Fruit fly (Drosophila melanogaster) whole organism, embryonic: ENCODE measurements around the gene CG14628.

ENCODE experiments used
- Asciz ChIP-seq: fragments of 200-800 bp; sonication (Bioruptor generic); optimal IDR thresholded peaks from 2 replicates; lab custom pipeline; 2017; ENCODE audit warnings: missing biosample characterization, mild to moderate bottlenecking, missing genetic modification characterization, missing genetic modification reagents
- Atf3 ChIP-seq: fragments of 200-800 bp; sonication (Bioruptor generic); optimal IDR thresholded peaks from 3 replicates; lab custom pipeline; 2016; ENCODE audit warnings: missing biosample characterization, missing genetic modification characterization
- Awh ChIP-seq: fragments of 200-800 bp; sonication (Bioruptor generic); IDR thresholded peaks from 2 replicates; pipeline ENCODE4, ENCODE4 v1.3.6; 2022; ENCODE audit warnings: missing biosample characterization, missing genetic modification characterization
- C15 ChIP-seq: fragments of 200-800 bp; sonication (Bioruptor generic); IDR thresholded peaks from 3 replicates; pipeline ENCODE4 v1.3.6; 2022; ENCODE audit warnings: missing biosample characterization, missing genetic modification characterization
- CG10274 ChIP-seq: fragments of 200-800 bp; sonication (Bioruptor generic); optimal IDR thresholded peaks from 3 replicates; lab custom pipeline; 2017; ENCODE audit warnings: missing biosample characterization, mild to moderate bottlenecking, missing genetic modification characterization
- CG10654 ChIP-seq: fragments of 200-800 bp; sonication (Bioruptor generic); optimal IDR thresholded peaks from 2 replicates; lab custom pipeline; 2016; ENCODE audit warnings: missing biosample characterization, missing genetic modification characterization
- CG11247 ChIP-seq: fragments of 200-800 bp; sonication (Bioruptor generic); IDR thresholded peaks from 2 replicates; pipeline ENCODE4 v1.3.6; 2022; ENCODE audit warnings: missing biosample characterization, missing genetic modification characterization
- CG13287 ChIP-seq: fragments of 200-800 bp; sonication (Bioruptor generic); IDR thresholded peaks from 2 replicates; pipeline ENCODE4 v1.3.6; 2022; ENCODE audit warnings: missing biosample characterization, missing genetic modification characterization; ENCODE audit not compliant: partially characterized antibody
- CG15696 ChIP-seq: fragments of 200-800 bp; sonication (Bioruptor generic); optimal IDR thresholded peaks from 2 replicates; lab custom pipeline; 2019; ENCODE audit warnings: missing biosample characterization, mild to moderate bottlenecking, missing genetic modification characterization, moderate library complexity
- CG16779 ChIP-seq: fragments of 200-800 bp; sonication (Bioruptor generic); IDR thresholded peaks from 2 replicates; pipeline ENCODE4 v1.3.6; 2022; ENCODE audit warnings: missing biosample characterization, missing genetic modification characterization
- CG17385 ChIP-seq: fragments of 200-800 bp; sonication (Bioruptor generic); optimal IDR thresholded peaks from 3 replicates; lab custom pipeline; 2018; ENCODE audit warnings: missing biosample characterization, mild to moderate bottlenecking, missing genetic modification characterization
- CG2116 ChIP-seq: fragments of 200-800 bp; sonication (Bioruptor generic); optimal IDR thresholded peaks from 3 replicates; lab custom pipeline; 2018; ENCODE audit warnings: missing biosample characterization, mild to moderate bottlenecking, missing genetic modification characterization
- CG2889 ChIP-seq: fragments of 200-800 bp; sonication (Bioruptor generic); IDR thresholded peaks from 3 replicates; pipeline ENCODE4 v1.3.6; 2022; ENCODE audit warnings: missing biosample characterization, missing genetic modification characterization
- CG3407 ChIP-seq: fragments of 200-800 bp; sonication (Bioruptor generic); optimal IDR thresholded peaks from 2 replicates; lab custom pipeline; 2018; ENCODE audit warnings: missing biosample characterization, mild to moderate bottlenecking, missing genetic modification characterization
- CG34376 ChIP-seq: fragments of 200-800 bp; sonication (Bioruptor generic); optimal IDR thresholded peaks from 2 replicates; lab custom pipeline; 2018; ENCODE audit warnings: missing biosample characterization, mild to moderate bottlenecking, missing genetic modification characterization
- CG34422 ChIP-seq: fragments of 200-800 bp; sonication (Bioruptor generic); IDR thresholded peaks from 3 replicates; pipeline ENCODE4 v1.3.6; 2022; ENCODE audit warnings: missing biosample characterization, missing genetic modification characterization
- D19A ChIP-seq: fragments of 200-800 bp; optimal IDR thresholded peaks from 3 replicates; lab custom pipeline; 2019; ENCODE audit warnings: missing biosample characterization, mild to moderate bottlenecking, missing genetic modification characterization, moderate library complexity
- Dip3 ChIP-seq: fragments of 200-800 bp; sonication (Bioruptor generic); optimal IDR thresholded peaks from 3 replicates; lab custom pipeline; 2016; ENCODE audit warnings: missing biosample characterization, missing genetic modification characterization
- Doc3 ChIP-seq: fragments of 200-800 bp; sonication (Bioruptor generic); IDR thresholded peaks from 3 replicates; pipeline ENCODE4 v1.3.6; 2022; ENCODE audit warnings: missing biosample characterization, missing genetic modification characterization; ENCODE audit not compliant: partially characterized antibody
- Hr51 ChIP-seq, 2 experiments: fragments of 200-800 bp; sonication (Bioruptor generic); optimal IDR thresholded peaks; 2 replicates in 1 of 2; 3 replicates in 1 of 2; lab custom pipeline; 2016 to 2018; ENCODE audit warnings: missing biosample characterization in 2 of 2, missing genetic modification characterization in 2 of 2, mild to moderate bottlenecking in 1 of 2, moderate library complexity in 1 of 2
- Lpt ChIP-seq: fragments of >200 bp; optimal IDR thresholded peaks from 2 replicates; lab custom pipeline; 2018; ENCODE audit warnings: missing biosample characterization, missing genetic modification characterization
- Mes4 ChIP-seq: fragments of 200-800 bp; sonication (Bioruptor generic); optimal IDR thresholded peaks from 2 replicates; lab custom pipeline; 2016; ENCODE audit warnings: missing biosample characterization, missing genetic modification characterization
- Myb ChIP-seq: fragments of 200-800 bp; sonication (Bioruptor generic); optimal IDR thresholded peaks from 2 replicates; lab custom pipeline; 2016; ENCODE audit warnings: missing biosample characterization, missing genetic modification characterization
- Neu2 ChIP-seq: fragments of 200-800 bp; sonication (Bioruptor generic); optimal IDR thresholded peaks from 3 replicates; lab custom pipeline; 2016; ENCODE audit warnings: missing biosample characterization, missing genetic modification characterization, borderline replicate concordance
- NfI ChIP-seq: fragments of 200-800 bp; sonication (Bioruptor generic); optimal IDR thresholded peaks from 3 replicates; lab custom pipeline; 2018; ENCODE audit warnings: missing biosample characterization, mild to moderate bottlenecking, missing genetic modification characterization, moderate library complexity
- PHDP ChIP-seq: fragments of 200-800 bp; sonication (Bioruptor generic); optimal IDR thresholded peaks from 3 replicates; lab custom pipeline; 2018; ENCODE audit warnings: missing biosample characterization, mild to moderate bottlenecking, missing genetic modification characterization, moderate library complexity
- Scr ChIP-seq: fragments of 200-800 bp; sonication (Bioruptor generic); IDR thresholded peaks from 2 replicates; pipeline ENCODE4 v1.3.6; 2022; ENCODE audit warnings: missing biosample characterization, missing genetic modification characterization; ENCODE audit not compliant: partially characterized antibody
- Side ChIP-seq: fragments of 200-800 bp; sonication (Bioruptor generic); optimal IDR thresholded peaks from 2 replicates; lab custom pipeline; 2016; ENCODE audit warnings: missing biosample characterization, missing genetic modification characterization
- Usf ChIP-seq: fragments of 200-800 bp; sonication (Bioruptor generic); optimal IDR thresholded peaks from 2 replicates; lab custom pipeline; 2017; ENCODE audit warnings: missing genotype, missing biosample characterization, missing genetic modification characterization
- bcd ChIP-seq: fragments of 200-800 bp; sonication (Bioruptor generic); optimal IDR thresholded peaks from 2 replicates; lab custom pipeline; 2017; ENCODE audit warnings: missing biosample characterization, mild to moderate bottlenecking, missing genetic modification characterization
- cato ChIP-seq: fragments of 200-800 bp; sonication (Bioruptor generic); optimal IDR thresholded peaks from 2 replicates; lab custom pipeline; 2016; ENCODE audit warnings: missing biosample characterization, missing genetic modification characterization, borderline replicate concordance
- crp ChIP-seq, 2 experiments: fragments of 200-800 bp; sonication (Bioruptor generic); optimal IDR thresholded peaks; 2 replicates in 1 of 2; 3 replicates in 1 of 2; lab custom pipeline; 2017; ENCODE audit warnings: missing biosample characterization in 2 of 2, missing genetic modification characterization in 2 of 2, mild to moderate bottlenecking in 1 of 2, moderate library complexity in 1 of 2
- cwo ChIP-seq: fragments of 200-800 bp; sonication (Bioruptor generic); optimal IDR thresholded peaks from 3 replicates; lab custom pipeline; 2017; ENCODE audit warnings: missing biosample characterization, missing genetic modification characterization, mild to moderate bottlenecking, moderate library complexity, missing genetic modification reagents
- dati ChIP-seq: fragments of 200-800 bp; sonication (Bioruptor generic); IDR thresholded peaks from 2 replicates; pipeline ENCODE4 v1.3.6; 2022; ENCODE audit warnings: missing biosample characterization, missing genetic modification characterization
- dimm ChIP-seq: fragments of 200-800 bp; sonication (Bioruptor generic); IDR thresholded peaks from 2 replicates; pipeline ENCODE4 v1.3.6; 2022; ENCODE audit warnings: missing biosample characterization, missing genetic modification characterization
- gem ChIP-seq: fragments of 200-800 bp; sonication (Bioruptor generic); optimal IDR thresholded peaks from 2 replicates; lab custom pipeline; 2019; ENCODE audit warnings: missing biosample characterization, mild to moderate bottlenecking, missing genetic modification characterization, moderate library complexity
- gfzf ChIP-seq: fragments of 200-800 bp; sonication (Bioruptor generic); optimal IDR thresholded peaks from 2 replicates; lab custom pipeline; 2016; ENCODE audit warnings: missing biosample characterization, mild to moderate bottlenecking, missing genetic modification characterization, moderate library complexity
- gro ChIP-seq: fragments of 200-800 bp; sonication (Bioruptor generic); optimal IDR thresholded peaks from 2 replicates; lab custom pipeline; 2016; ENCODE audit warnings: missing biosample characterization, missing genetic modification characterization
- gt ChIP-seq: fragments of 200-800 bp; sonication (Bioruptor generic); IDR thresholded peaks from 2 replicates; pipeline ENCODE4 v1.3.6; 2022; ENCODE audit warnings: missing biosample characterization, missing genetic modification characterization
- h ChIP-seq: fragments of >200 bp; optimal IDR thresholded peaks from 2 replicates; lab custom pipeline; 2017
- ham ChIP-seq: fragments of 200-800 bp; sonication (Bioruptor generic); IDR thresholded peaks from 2 replicates; pipeline ENCODE4 v1.3.6; 2022; ENCODE audit warnings: missing biosample characterization, missing genetic modification characterization
- hb ChIP-seq: fragments of 200-800 bp; sonication (Bioruptor generic); IDR thresholded peaks from 3 replicates; pipeline ENCODE4 v1.3.6; 2022; ENCODE audit warnings: missing biosample characterization, missing genetic modification characterization; ENCODE audit not compliant: partially characterized antibody
- jumu ChIP-seq: fragments of 200-800 bp; sonication (Bioruptor generic); optimal IDR thresholded peaks from 3 replicates; lab custom pipeline; 2016; ENCODE audit warnings: missing biosample characterization, missing genetic modification characterization
- odd ChIP-seq: fragments of 200-800 bp; sonication (Bioruptor generic); optimal IDR thresholded peaks from 2 replicates; lab custom pipeline; 2017; ENCODE audit warnings: missing biosample characterization, mild to moderate bottlenecking, missing genetic modification characterization
- psq ChIP-seq: fragments of 200-800 bp; sonication (Bioruptor generic); optimal IDR thresholded peaks from 2 replicates; lab custom pipeline; 2017; ENCODE audit warnings: missing biosample characterization, missing genetic modification characterization
- repo ChIP-seq: fragments of 200-800 bp; sonication (Bioruptor generic); optimal IDR thresholded peaks from 2 replicates; lab custom pipeline; 2016; ENCODE audit warnings: missing biosample characterization, missing genetic modification characterization
- sob ChIP-seq: fragments of 200-800 bp; sonication (Bioruptor generic); IDR thresholded peaks from 2 replicates; pipeline ENCODE4 v1.3.6; 2022; ENCODE audit warnings: missing biosample characterization, missing genetic modification characterization
- sr ChIP-seq: fragments of 200-800 bp; sonication (Bioruptor generic); IDR thresholded peaks from 3 replicates; pipeline ENCODE4 v1.3.6; 2022; ENCODE audit warnings: missing biosample characterization, missing genetic modification characterization
- stwl ChIP-seq: fragments of 200-800 bp; sonication (Bioruptor generic); optimal IDR thresholded peaks from 3 replicates; lab custom pipeline; 2018; ENCODE audit warnings: missing biosample characterization, mild to moderate bottlenecking, missing genetic modification characterization, moderate library complexity
- sug ChIP-seq: fragments of 200-800 bp; optimal IDR thresholded peaks from 2 replicates; lab custom pipeline; 2019; ENCODE audit warnings: missing biosample characterization, mild to moderate bottlenecking, missing genetic modification characterization, moderate library complexity
- toy ChIP-seq: fragments of 200-800 bp; sonication (Bioruptor generic); IDR thresholded peaks from 2 replicates; pipeline ENCODE4 v1.3.6; 2022; ENCODE audit warnings: missing biosample characterization, missing genetic modification characterization
- twi ChIP-seq: fragments of 200-800 bp; optimal IDR thresholded peaks from 2 replicates; lab custom pipeline; 2019; ENCODE audit warnings: missing biosample characterization, mild to moderate bottlenecking, missing genetic modification characterization, moderate library complexity

CG14628 gene

dm6 chrX:1171018-1171417, 25.6 kb downstream of the CG14628 start (continued):
- no peak for TF ChIP-seq Awh (GFP tag; lab: Robert Waterston, UW)
- TF ChIP-seq dimm (GFP tag; lab: Robert Waterston, UW) = no peak
- no peak for TF ChIP-seq gro
- TF ChIP-seq NfI (GFP tag; lab: Kevin White, UChicago) = peak; percentile 47
- no peak for TF ChIP-seq Myb (GFP tag; lab: Kevin White, UChicago)
- TF ChIP-seq cwo (GFP tag; lab: Kevin White, UChicago) = peak; percentile 54
- TF ChIP-seq sug (tag; lab: Kevin White, UChicago) = peak; percentile 49
- no peak for TF ChIP-seq jumu (GFP tag; lab: Kevin White, UChicago)
- no peak for TF ChIP-seq CG10654 (GFP tag; lab: Kevin White, UChicago)
- TF ChIP-seq Side (GFP tag; lab: Kevin White, UChicago) = no peak
- TF ChIP-seq CG15696 (tag; lab: Kevin White, UChicago) = peak; percentile 15
- TF ChIP-seq CG10274 (GFP tag; lab: Kevin White, UChicago) = peak; percentile 44
- TF ChIP-seq CG34422 = no peak
- TF ChIP-seq gfzf (GFP tag; lab: Kevin White, UChicago) = no peak
- no peak for TF ChIP-seq h (lab: Kevin White, UChicago)
- no peak for TF ChIP-seq ham (GFP tag; lab: Robert Waterston, UW)
- peak; percentile 51 for TF ChIP-seq CG17385 (GFP tag; lab: Kevin White, UChicago)
- TF ChIP-seq psq = no peak
- peak in 1 of 2 experiments; percentile 73 for TF ChIP-seq Hr51 (GFP tag; optimal IDR thresholded peaks at IDR 0.05; lab: Kevin White, UChicago)
- peak; percentile 40 for TF ChIP-seq D19A (tag; lab: Kevin White, UChicago)
- TF ChIP-seq hb (GFP tag; lab: Robert Waterston, UW) = no peak
- no peak for TF ChIP-seq CG3407
- no peak for TF ChIP-seq stwl
- TF ChIP-seq Atf3 = no peak
- no peak for TF ChIP-seq Asciz (GFP tag; lab: Kevin White, UChicago)
- no peak for TF ChIP-seq cato (GFP tag; lab: Kevin White, UChicago)
- no peak for TF ChIP-seq Scr (GFP tag; lab: Robert Waterston, UW)
- TF ChIP-seq Lpt = no peak
- TF ChIP-seq CG34376 (GFP tag; lab: Kevin White, UChicago) = peak; percentile 47
- no peak for TF ChIP-seq repo (GFP tag; lab: Kevin White, UChicago)
- no peak for TF ChIP-seq CG16779 (GFP tag; lab: Robert Waterston, UW)
- TF ChIP-seq CG11247 (GFP tag; lab: Robert Waterston, UW) = no peak
- TF ChIP-seq toy (GFP tag; lab: Robert Waterston, UW) = no peak
- no peak for TF ChIP-seq dati (GFP tag; lab: Robert Waterston, UW)
- no peak for TF ChIP-seq CG13287 (GFP tag; lab: Robert Waterston, UW)
- TF ChIP-seq gt (GFP tag; lab: Robert Waterston, UW) = no peak
- TF ChIP-seq odd (GFP tag; lab: Kevin White, UChicago) = no peak
- TF ChIP-seq PHDP = peak; percentile 58
- TF ChIP-seq Dip3 (GFP tag; lab: Kevin White, UChicago) = peak; percentile 31
- TF ChIP-seq twi (tag; lab: Kevin White, UChicago) = no peak
- TF ChIP-seq C15 = no peak
- no peak for TF ChIP-seq sr
- TF ChIP-seq Mes4 (GFP tag; lab: Kevin White, UChicago) = no peak
- TF ChIP-seq bcd (GFP tag; lab: Kevin White, UChicago) = peak; percentile 43
- no peak for TF ChIP-seq Doc3 (GFP tag; lab: Robert Waterston, UW)
- no peak for TF ChIP-seq Neu2 (GFP tag; lab: Kevin White, UChicago)
- no peak for TF ChIP-seq crp (GFP tag; optimal IDR thresholded peaks at IDR 0.05; lab: Kevin White, UChicago)
- peak; percentile 7 for TF ChIP-seq Usf (GFP tag; lab: Kevin White, UChicago)
- no peak for TF ChIP-seq CG2889 (GFP tag; lab: Robert Waterston, UW)
- TF ChIP-seq gem (tag; lab: Kevin White, UChicago) = peak; percentile 72
- TF ChIP-seq CG2116 (GFP tag; lab: Kevin White, UChicago) = no peak
- TF ChIP-seq sob (GFP tag; lab: Robert Waterston, UW) = no peak
